Worm (Caenorhabditis elegans) whole organism, late embryonic: Measurements from ENCODE around the gene metl-2.

Source experiments
- C08G9.2 ChIP-seq: sonication (generic microtip); optimal IDR thresholded peaks from 2 replicates; lab custom pipeline; 2016; ENCODE audit warnings: mild to moderate bottlenecking, missing genetic modification characterization, moderate library complexity, missing compliant biosample characterization
- K09A11.1 ChIP-seq: sonication (generic microtip); optimal IDR thresholded peaks from 2 replicates; lab custom pipeline; 2017; ENCODE audit warnings: antibody characterized with exemption, mild to moderate bottlenecking, missing genetic modification characterization, missing compliant biosample characterization; ENCODE audit not compliant: insufficient read depth
- T23F11.4 ChIP-seq: fragments of 200-800 bp; sonication (Bioruptor generic); optimal IDR thresholded peaks from 2 replicates; lab custom pipeline; 2018; ENCODE audit warnings: mild to moderate bottlenecking, missing genetic modification characterization, missing compliant biosample characterization
- Y22D7AL.16 ChIP-seq: sonication (generic microtip); optimal IDR thresholded peaks from 2 replicates; lab custom pipeline; 2016; ENCODE audit warnings: missing genetic modification characterization, missing compliant biosample characterization
- ama-1 ChIP-seq: fragments of 150-350 bp; optimal IDR thresholded peaks from 2 replicates; lab custom pipeline; 2014
- ceh-2 ChIP-seq: sonication (generic microtip); optimal IDR thresholded peaks from 2 replicates; lab custom pipeline; 2016; ENCODE audit warnings: missing genotype, missing genetic modification characterization, missing compliant biosample characterization
- ceh-22 ChIP-seq: sonication (generic microtip); optimal IDR thresholded peaks from 2 replicates; lab custom pipeline; 2017; ENCODE audit warnings: missing biosample characterization, missing genetic modification characterization
- ceh-24 ChIP-seq: sonication (generic microtip); optimal IDR thresholded peaks from 2 replicates; lab custom pipeline; 2016; ENCODE audit warnings: mild to moderate bottlenecking, missing genetic modification characterization, missing compliant biosample characterization
- ceh-30 ChIP-seq: fragments of 150-350 bp; optimal IDR thresholded peaks from 2 replicates; lab custom pipeline; 2014; ENCODE audit warnings: missing biosample characterization, missing genetic modification characterization
- ceh-34 ChIP-seq: sonication (generic microtip); optimal IDR thresholded peaks from 2 replicates; lab custom pipeline; 2016; ENCODE audit warnings: mild to moderate bottlenecking, missing genetic modification characterization, missing compliant biosample characterization
- ceh-48 ChIP-seq: sonication (generic microtip); optimal IDR thresholded peaks from 2 replicates; lab custom pipeline; 2016; ENCODE audit warnings: missing genetic modification characterization, inconsistent platforms, missing compliant biosample characterization
- ceh-6 ChIP-seq: fragments of 200-800 bp; sonication (Bioruptor generic); optimal IDR thresholded peaks from 2 replicates; lab custom pipeline; 2018; ENCODE audit warnings: mild to moderate bottlenecking, missing genetic modification characterization, missing compliant biosample characterization
- ceh-9 ChIP-seq: sonication (generic microtip); optimal IDR thresholded peaks from 2 replicates; lab custom pipeline; 2016; ENCODE audit warnings: mild to moderate bottlenecking, missing genetic modification characterization, inconsistent platforms, missing compliant biosample characterization
- che-1 ChIP-seq: sonication (generic microtip); optimal IDR thresholded peaks from 2 replicates; lab custom pipeline; 2016; ENCODE audit warnings: mild to moderate bottlenecking, missing genetic modification characterization, missing compliant biosample characterization
- dmd-4 ChIP-seq: sonication (generic microtip); optimal IDR thresholded peaks from 2 replicates; lab custom pipeline; 2016; ENCODE audit warnings: borderline replicate concordance, missing genetic modification characterization, missing compliant biosample characterization
- dve-1 ChIP-seq: sonication (generic microtip); optimal IDR thresholded peaks from 2 replicates; lab custom pipeline; 2017; ENCODE audit warnings: antibody characterized with exemption, mild to moderate bottlenecking, missing genetic modification characterization, missing compliant biosample characterization
- fax-1 ChIP-seq: sonication (generic microtip); optimal IDR thresholded peaks from 2 replicates; lab custom pipeline; 2016; ENCODE audit warnings: missing genotype, missing genetic modification characterization, missing compliant biosample characterization
- fkh-10 ChIP-seq: fragments of 150-350 bp; optimal IDR thresholded peaks from 2 replicates; lab custom pipeline; 2014; ENCODE audit warnings: missing biosample characterization, missing genetic modification reagents, missing genetic modification characterization
- gmeb-2 ChIP-seq: sonication (generic microtip); optimal IDR thresholded peaks from 2 replicates; lab custom pipeline; 2016; ENCODE audit warnings: missing genetic modification characterization, inconsistent platforms, missing compliant biosample characterization
- hlh-15 ChIP-seq: sonication (generic microtip); optimal IDR thresholded peaks from 2 replicates; lab custom pipeline; 2016; ENCODE audit warnings: missing genetic modification characterization, missing compliant biosample characterization
- hlh-30 ChIP-seq: sonication (generic microtip); optimal IDR thresholded peaks from 2 replicates; lab custom pipeline; 2017; ENCODE audit warnings: antibody characterized with exemption, missing genetic modification characterization, missing compliant biosample characterization; ENCODE audit not compliant: insufficient read depth
- lim-6 ChIP-seq: sonication (generic microtip); optimal IDR thresholded peaks from 2 replicates; lab custom pipeline; 2016; ENCODE audit warnings: missing genetic modification characterization, missing compliant biosample characterization
- mec-3 ChIP-seq: sonication (generic microtip); optimal IDR thresholded peaks from 2 replicates; lab custom pipeline; 2016; ENCODE audit warnings: borderline replicate concordance, missing genetic modification characterization, missing compliant biosample characterization
- nhr-232 ChIP-seq: sonication (generic microtip); optimal IDR thresholded peaks from 2 replicates; lab custom pipeline; 2016; ENCODE audit warnings: missing genetic modification characterization, missing compliant biosample characterization
- npax-4 ChIP-seq: sonication (generic microtip); optimal IDR thresholded peaks from 2 replicates; lab custom pipeline; 2016; ENCODE audit warnings: missing genetic modification characterization, missing compliant biosample characterization
- pha-2 ChIP-seq: sonication (generic microtip); optimal IDR thresholded peaks from 2 replicates; lab custom pipeline; 2017; ENCODE audit warnings: mild to moderate bottlenecking, missing genetic modification characterization, missing compliant biosample characterization
- pqm-1 ChIP-seq: sonication (generic microtip); optimal IDR thresholded peaks from 2 replicates; lab custom pipeline; 2016; ENCODE audit warnings: missing genetic modification characterization, missing compliant biosample characterization
- pros-1 ChIP-seq: fragments of 150-350 bp; optimal IDR thresholded peaks from 2 replicates; lab custom pipeline; 2014; ENCODE audit warnings: missing biosample characterization, missing genetic modification reagents, missing genetic modification characterization
- ref-2 ChIP-seq: sonication (generic microtip); optimal IDR thresholded peaks from 2 replicates; lab custom pipeline; 2016; ENCODE audit warnings: missing genetic modification characterization, missing compliant biosample characterization
- rnt-1 ChIP-seq: sonication (generic microtip); optimal IDR thresholded peaks from 2 replicates; lab custom pipeline; 2016; ENCODE audit warnings: missing genetic modification characterization, missing compliant biosample characterization
- sdc-2 ChIP-seq: sonication (generic microtip); optimal IDR thresholded peaks from 2 replicates; lab custom pipeline; 2016; ENCODE audit warnings: missing genotype, missing genetic modification characterization, missing compliant biosample characterization
- sox-4 ChIP-seq: sonication (generic microtip); optimal IDR thresholded peaks from 2 replicates; lab custom pipeline; 2017; ENCODE audit warnings: mild to moderate bottlenecking, missing genetic modification characterization, inconsistent platforms, missing compliant biosample characterization
- syd-9 ChIP-seq: sonication (generic microtip); optimal IDR thresholded peaks from 2 replicates; lab custom pipeline; 2016; ENCODE audit warnings: mild to moderate bottlenecking, missing genetic modification characterization, moderate library complexity, missing compliant biosample characterization
- tbx-7 ChIP-seq: sonication (generic microtip); optimal IDR thresholded peaks from 2 replicates; lab custom pipeline; 2016; ENCODE audit warnings: missing genotype, missing genetic modification characterization, missing compliant biosample characterization
- unc-3 ChIP-seq, 2 experiments: fragments of 200-800 bp in 1 of 2; sonication (Bioruptor generic) in 1 of 2; sonication (generic microtip) in 1 of 2; conservative IDR thresholded peaks in 1 of 2; optimal IDR thresholded peaks in 1 of 2; 2 replicates each; pipeline versions ENCODE4 v1.3.6 to Lab custom; 2016 to 2022; ENCODE audit warnings: missing compliant biosample characterization in 2 of 2, missing genetic modification characterization in 2 of 2, missing genetic modification reagents in 1 of 2
- unc-42 ChIP-seq: sonication (generic microtip); optimal IDR thresholded peaks from 2 replicates; lab custom pipeline; 2016; ENCODE audit warnings: missing genotype, missing genetic modification characterization, missing compliant biosample characterization
- unc-55 ChIP-seq: sonication (generic microtip); optimal IDR thresholded peaks from 2 replicates; lab custom pipeline; 2017; ENCODE audit warnings: missing biosample characterization, missing genetic modification reagents, missing genetic modification characterization
- zip-5 ChIP-seq: sonication (generic microtip); optimal IDR thresholded peaks from 2 replicates; lab custom pipeline; 2016; ENCODE audit warnings: missing genetic modification characterization, missing compliant biosample characterization
- ztf-16 ChIP-seq: sonication (generic microtip); optimal IDR thresholded peaks from 2 replicates; lab custom pipeline; 2017; ENCODE audit warnings: missing genetic modification characterization, missing compliant biosample characterization

Gene metl-2

ce11 chrII:14940980-14941379 is 28.7 kb upstream of the metl-2 start:
- TF ChIP-seq ceh-2 (tag; lab: Kevin White, UChicago) (no peak), fkh-10 (no peak), ceh-30 (no peak), ztf-16 (tag; lab: Kevin White, UChicago) (no peak), hlh-15 (no peak), pha-2 (tag; lab: Kevin White, UChicago) (no peak), zip-5 (tag; lab: Kevin White, UChicago) (no peak), ceh-22 (tag; lab: Kevin White, UChicago) (no peak), sdc-2 (tag; lab: Kevin White, UChicago) (no peak), unc-42 (no peak), ama-1 (lab: Kevin White, UChicago) (no peak), ceh-24 (tag; lab: Kevin White, UChicago) (no peak), npax-4 (no peak), ceh-9 (no peak), C08G9.2 (no peak), unc-3 (GFP tag; conservative IDR thresholded peaks at IDR 0.05; lab: Robert Waterston, UW) (no peak), unc-3 (tag; optimal IDR thresholded peaks at IDR 0.05; lab: Kevin White, UChicago) (no peak), lim-6 (no peak)

ce11 chrII:14945518-14945917 is 24.2 kb upstream of the metl-2 start:
- no peak for TF ChIP-seq dmd-4 (tag; lab: Kevin White, UChicago)
- TF ChIP-seq ceh-48 (tag; lab: Kevin White, UChicago), result no peak
- no peak for TF ChIP-seq ceh-30
- TF ChIP-seq dve-1 (tag; lab: Kevin White, UChicago), result no peak
- no peak for TF ChIP-seq pros-1 (tag; lab: Kevin White, UChicago)
- TF ChIP-seq tbx-7, result no peak
- no peak for TF ChIP-seq ref-2
- TF ChIP-seq Y22D7AL.16 (tag; lab: Kevin White, UChicago), result no peak
- no peak for TF ChIP-seq gmeb-2 (tag; lab: Kevin White, UChicago)
- no peak for TF ChIP-seq sox-4 (tag; lab: Kevin White, UChicago)
- TF ChIP-seq ceh-34 (tag; lab: Kevin White, UChicago), result no peak
- no peak for TF ChIP-seq pqm-1
- no peak for TF ChIP-seq C08G9.2

ce11 chrII:14946545-14946944 is 23.2 kb upstream of the metl-2 start:
- TF ChIP-seq ceh-22 (tag; lab: Kevin White, UChicago) (no peak), Y22D7AL.16 (tag; lab: Kevin White, UChicago) (no peak), hlh-30 (no peak), pha-2 (tag; lab: Kevin White, UChicago) (no peak), pqm-1 (no peak), mec-3 (no peak), syd-9 (tag; lab: Kevin White, UChicago) (no peak), pros-1 (tag; lab: Kevin White, UChicago) (no peak), lim-6 (no peak), che-1 (no peak), dmd-4 (tag; lab: Kevin White, UChicago) (no peak), ceh-6 (GFP tag; lab: Kevin White, UChicago) (no peak), unc-55 (no peak), T23F11.4 (no peak), nhr-232 (tag; lab: Kevin White, UChicago) (no peak), rnt-1 (tag; lab: Kevin White, UChicago) (no peak), fax-1 (tag; lab: Kevin White, UChicago) (no peak), K09A11.1 (no peak)
